Worm (Caenorhabditis elegans) whole organism, L2 larva: ENCODE data around the gene C08G5.6.

ENCODE experiments used
- ama-1 ChIP-seq: fragments of 150-350 bp; optimal IDR thresholded peaks from 2 replicates; lab custom pipeline; 2018; ENCODE audit warnings: inconsistent platforms
- ceh-82 ChIP-seq: fragments of 150-350 bp; optimal IDR thresholded peaks from 2 replicates; lab custom pipeline; 2014; ENCODE audit warnings: missing biosample characterization, missing genetic modification characterization
- fos-1 ChIP-seq: fragments of 150-350 bp; optimal IDR thresholded peaks from 2 replicates; lab custom pipeline; 2014; ENCODE audit warnings: missing biosample characterization, missing genetic modification characterization
- lin-11 ChIP-seq: fragments of 150-350 bp; sonication (generic microtip); optimal IDR thresholded peaks from 2 replicates; lab custom pipeline; 2014; ENCODE audit warnings: missing biosample characterization, missing genetic modification characterization, inconsistent platforms, mixed read lengths
- lin-39 ChIP-seq: fragments of 150-350 bp; optimal IDR thresholded peaks from 2 replicates; lab custom pipeline; 2014; ENCODE audit warnings: missing biosample characterization, missing genetic modification reagents, missing genetic modification characterization
- mab-5 ChIP-seq: fragments of 150-350 bp; optimal IDR thresholded peaks from 2 replicates; lab custom pipeline; 2014; ENCODE audit warnings: missing biosample characterization, missing genetic modification characterization
- mdl-1 ChIP-seq, 2 experiments: fragments of 150-350 bp in 1 of 2; sonication (generic microtip) in 1 of 2; optimal IDR thresholded peaks; 2 replicates each; lab custom pipeline; 2017; ENCODE audit warnings: missing biosample characterization in 2 of 2, missing genetic modification characterization in 2 of 2
- nhr-237 ChIP-seq: fragments of 150-350 bp; optimal IDR thresholded peaks from 2 replicates; lab custom pipeline; 2014; ENCODE audit warnings: missing biosample characterization, missing genetic modification characterization
- snpc-4 ChIP-seq: fragments of 150-350 bp; optimal IDR thresholded peaks from 2 replicates; lab custom pipeline; 2014; ENCODE audit warnings: missing biosample characterization, missing genetic modification characterization
- unc-62 ChIP-seq: fragments of 150-350 bp; optimal IDR thresholded peaks from 2 replicates; lab custom pipeline; 2014; ENCODE audit warnings: missing biosample characterization, missing genetic modification reagents, missing genetic modification characterization
- zag-1 ChIP-seq: fragments of 150-350 bp; optimal IDR thresholded peaks from 2 replicates; lab custom pipeline; 2014; ENCODE audit warnings: missing biosample characterization, missing genetic modification characterization
- ztf-1 ChIP-seq: fragments of 200-800 bp; sonication (Bioruptor generic); conservative IDR thresholded peaks from 2 replicates; pipeline ENCODE4 v1.3.6; 2022; ENCODE audit warnings: missing genetic modification characterization, missing compliant biosample characterization

ce11 chrII:775033-775432 is 4.7 kb downstream of the C08G5.6 start, which contains the start of gene Y39F10A.1:
- no peak for TF ChIP-seq ama-1 (lab: Kevin White, UChicago)
- no peak for TF ChIP-seq ceh-82 (tag; lab: Kevin White, UChicago)
- no peak for TF ChIP-seq zag-1
- no peak for TF ChIP-seq unc-62 (GFP tag; lab: Kevin White, UChicago)
- no peak for TF ChIP-seq mdl-1 (tag; optimal IDR thresholded peaks at IDR 0.05; lab: Kevin White, UChicago)
- no peak for TF ChIP-seq nhr-237
- TF ChIP-seq mab-5 (tag; lab: Kevin White, UChicago), result no peak
- no peak for TF ChIP-seq snpc-4
- TF ChIP-seq lin-39 (tag; lab: Kevin White, UChicago), result no peak
- TF ChIP-seq ztf-1 (GFP tag; lab: Robert Waterston, UW), result no peak
- TF ChIP-seq fos-1 (tag; lab: Kevin White, UChicago), result no peak
- no peak for TF ChIP-seq lin-11 (tag; lab: Kevin White, UChicago)
